Worm (Caenorhabditis elegans): Measurements from ENCODE around the gene Y41C4A.9.

DNA sequence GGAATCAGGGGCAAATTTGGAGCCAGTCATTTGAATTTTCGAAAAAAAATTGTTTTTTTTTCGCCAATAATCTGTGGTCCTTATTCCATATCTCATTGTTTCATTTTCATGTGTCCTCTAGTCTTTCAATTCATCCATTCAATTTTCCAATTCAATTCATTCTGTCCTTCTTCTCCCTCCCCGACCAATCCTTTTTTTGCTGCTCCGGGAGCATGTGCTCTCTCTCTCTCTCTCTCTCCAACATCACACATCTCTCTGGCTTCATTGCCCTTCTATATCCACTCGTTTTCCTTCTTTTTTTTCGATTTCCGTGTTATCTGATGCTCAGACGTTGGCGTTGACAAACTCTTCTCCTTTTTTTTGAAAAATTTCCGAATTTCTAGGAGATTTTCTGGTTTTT lies 55.0 kb downstream of the Y41C4A.9 start:
- TF ChIP-seq nhr-21 (tag; optimal IDR thresholded peaks at IDR 0.05) (no peak), zag-1 (tag; optimal IDR thresholded peaks at IDR 0.05) (no peak)
